Worm (Caenorhabditis elegans) whole organism, L3 larva: ENCODE measurements around the gene cpz-2.

Source experiments
- egl-5 ChIP-seq: fragments of 150-350 bp; optimal IDR thresholded peaks from 2 replicates; lab custom pipeline; 2017; ENCODE audit warnings: missing biosample characterization, missing genetic modification reagents, missing genetic modification characterization, inconsistent platforms
- elt-2 ChIP-seq: sonication (generic microtip); optimal IDR thresholded peaks from 2 replicates; lab custom pipeline; 2016; ENCODE audit warnings: missing genetic modification reagents, mild to moderate bottlenecking, missing genetic modification characterization, missing compliant biosample characterization
- elt-3 ChIP-seq, 3 experiments: fragments of 150-350 bp in 1 of 3; sonication (generic microtip) in 2 of 3; optimal IDR thresholded peaks; 2 replicates in 2 of 3; 4 replicates in 1 of 3; lab custom pipeline; 2014 to 2017; ENCODE audit warnings: missing biosample characterization in 3 of 3, missing genetic modification characterization in 3 of 3
- mdl-1 ChIP-seq: fragments of 150-350 bp; optimal IDR thresholded peaks from 2 replicates; lab custom pipeline; 2014; ENCODE audit warnings: missing biosample characterization, missing genetic modification characterization
- unc-39 ChIP-seq: sonication (generic microtip); optimal IDR thresholded peaks from 4 replicates; lab custom pipeline; 2017; ENCODE audit warnings: missing biosample characterization, missing genetic modification characterization

ce11 chrV:13393333-13393803 lies 12.4 kb downstream of the cpz-2 start:
- TF ChIP-seq elt-3 (tag; optimal IDR thresholded peaks at IDR 0.05; lab: Kevin White, UChicago), result no peak
- TF ChIP-seq unc-39 (tag; lab: Kevin White, UChicago), result no peak
- no peak for TF ChIP-seq egl-5 (tag; lab: Kevin White, UChicago)
- no peak for TF ChIP-seq elt-2
- TF ChIP-seq mdl-1 (tag; lab: Kevin White, UChicago), result no peak
